Worm (Caenorhabditis elegans): ENCODE results near the gene C39H7.4.

- TF ChIP-seq unc-130 (GFP tag; optimal IDR thresholded peaks at IDR 0.05) (no peak), fos-1 (tag; optimal IDR thresholded peaks at IDR 0.05) (no peak), nhr-28 (tag; optimal IDR thresholded peaks at IDR 0.05) (no peak), lin-29 (GFP tag; IDR thresholded peaks at IDR 0.05) (no peak), Y48G9A.11 (GFP tag; IDR thresholded peaks at IDR 0.05) (no peak)
These were observed 5.2 kb upstream of the C39H7.4 start, which contains the start of gene srsx-16 for ce11 chrIV:5619643-5620042.
